Worm (Caenorhabditis elegans) whole organism, early embryonic: Measurements from ENCODE around the gene C02E7.10.

ENCODE experiments used
- B0310.2 ChIP-seq: sonication (generic microtip); optimal IDR thresholded peaks from 2 replicates; lab custom pipeline; 2016; ENCODE audit warnings: mild to moderate bottlenecking, missing genetic modification characterization, missing compliant biosample characterization
- F13C5.2 ChIP-seq: sonication (generic microtip); optimal IDR thresholded peaks from 2 replicates; lab custom pipeline; 2017; ENCODE audit warnings: mild to moderate bottlenecking, missing genetic modification characterization, inconsistent platforms, missing compliant biosample characterization
- aly-1 ChIP-seq: sonication (generic microtip); optimal IDR thresholded peaks from 2 replicates; lab custom pipeline; 2016; ENCODE audit warnings: missing genetic modification characterization, missing compliant biosample characterization
- ama-1 ChIP-seq: fragments of 150-350 bp; optimal IDR thresholded peaks from 2 replicates; lab custom pipeline; 2014
- ceh-13 ChIP-seq: fragments of 200-800 bp; sonication (Bioruptor generic); optimal IDR thresholded peaks from 2 replicates; lab custom pipeline; 2018; ENCODE audit warnings: mild to moderate bottlenecking, missing genetic modification characterization, missing compliant biosample characterization
- hnd-1 ChIP-seq: sonication (generic microtip); optimal IDR thresholded peaks from 2 replicates; lab custom pipeline; 2016; ENCODE audit warnings: missing genetic modification characterization, missing compliant biosample characterization
- pes-1 ChIP-seq: fragments of 200-800 bp; sonication (Bioruptor generic); IDR thresholded peaks from 2 replicates; pipeline ENCODE4 v1.3.6; 2022; ENCODE audit warnings: missing genetic modification reagents, missing genetic modification characterization, missing compliant biosample characterization
- scrt-1 ChIP-seq: fragments of 200-800 bp; sonication (Bioruptor generic); IDR thresholded peaks from 2 replicates; pipeline ENCODE4 v1.3.6; 2022; ENCODE audit warnings: missing genetic modification characterization, missing compliant biosample characterization
- sea-1 ChIP-seq: fragments of 200-800 bp; sonication (Bioruptor generic); conservative IDR thresholded peaks from 2 replicates; pipeline ENCODE4 v1.3.6; 2022; ENCODE audit warnings: missing genetic modification characterization, missing compliant biosample characterization
- tbx-11 ChIP-seq: fragments of 200-800 bp; sonication (Bioruptor generic); IDR thresholded peaks from 2 replicates; pipeline ENCODE4 v1.3.6; 2022; ENCODE audit warnings: missing genetic modification characterization, missing compliant biosample characterization
- tra-4 ChIP-seq: sonication (generic microtip); optimal IDR thresholded peaks from 2 replicates; lab custom pipeline; 2017; ENCODE audit warnings: missing genetic modification characterization, missing compliant biosample characterization

- TF ChIP-seq aly-1 (tag; lab: Kevin White, UChicago): no peak
- TF ChIP-seq tra-4 (tag; lab: Kevin White, UChicago): no peak
- no peak for TF ChIP-seq ama-1 (lab: Kevin White, UChicago)
- no peak for TF ChIP-seq ceh-13 (GFP tag; lab: Kevin White, UChicago)
- TF ChIP-seq hnd-1 (tag; lab: Kevin White, UChicago): no peak
- TF ChIP-seq pes-1 (GFP tag; lab: Robert Waterston, UW): no peak
- no peak for TF ChIP-seq F13C5.2 (tag; lab: Kevin White, UChicago)
- no peak for TF ChIP-seq tbx-11 (GFP tag; lab: Robert Waterston, UW)
- no peak for TF ChIP-seq scrt-1 (GFP tag; lab: Robert Waterston, UW)
- TF ChIP-seq B0310.2 (tag; lab: Kevin White, UChicago): no peak
- no peak for TF ChIP-seq sea-1
These were observed 14.1 kb downstream of the C02E7.10 start, which contains the start of gene C02E7.6 for ce11 chrV:4918664-4919257.
